Worm (Caenorhabditis elegans) whole organism, L4 larva: ENCODE measurements around the gene W02H5.2.

Experiments
- F10B5.3 ChIP-seq: sonication (generic microtip); optimal IDR thresholded peaks from 2 replicates; lab custom pipeline; 2016; ENCODE audit warnings: mild to moderate bottlenecking, missing genetic modification characterization, missing compliant biosample characterization
- F44E2.7 ChIP-seq: fragments of 200-800 bp; sonication (Bioruptor generic); IDR thresholded peaks from 2 replicates; pipeline ENCODE4 v2.1.2; 2022; ENCODE audit warnings: missing genetic modification characterization, missing compliant biosample characterization
- T20F7.1 ChIP-seq: fragments of 200-800 bp; sonication (Bioruptor generic); optimal IDR thresholded peaks from 2 replicates; lab custom pipeline; 2018; ENCODE audit warnings: mild to moderate bottlenecking, missing genetic modification characterization, missing compliant biosample characterization
- T26A8.4 ChIP-seq: fragments of 200-800 bp; sonication (Bioruptor generic); IDR thresholded peaks from 2 replicates; pipeline ENCODE4 v1.3.6; 2022; ENCODE audit warnings: missing genetic modification characterization, missing compliant biosample characterization
- Y48G9A.11 ChIP-seq: fragments of 200-800 bp; sonication (Bioruptor generic); IDR thresholded peaks from 2 replicates; pipeline ENCODE4 v1.3.6; 2022; ENCODE audit warnings: missing genetic modification reagents, missing genetic modification characterization, missing compliant biosample characterization
- Y5F2A.4 ChIP-seq: fragments of 200-800 bp; sonication (Bioruptor generic); optimal IDR thresholded peaks from 2 replicates; lab custom pipeline; 2018; ENCODE audit warnings: mild to moderate bottlenecking, missing genetic modification characterization, missing compliant biosample characterization
- Y75B8A.6 ChIP-seq: fragments of 200-800 bp; sonication (Bioruptor generic); IDR thresholded peaks from 2 replicates; pipeline ENCODE4 v1.3.6; 2022; ENCODE audit warnings: missing genetic modification reagents, missing genetic modification characterization, missing compliant biosample characterization
- ZK546.5 ChIP-seq, 2 experiments: sonication (generic microtip); optimal IDR thresholded peaks; 2 replicates each; lab custom pipeline; 2017; ENCODE audit warnings: missing biosample characterization in 2 of 2, missing genetic modification characterization in 2 of 2
- ama-1 ChIP-seq: fragments of 150-350 bp; optimal IDR thresholded peaks from 2 replicates; lab custom pipeline; 2014; ENCODE audit warnings: inconsistent platforms, mixed read lengths
- arid-1 ChIP-seq: fragments of 200-800 bp; sonication (Bioruptor generic); conservative IDR thresholded peaks from 2 replicates; pipeline ENCODE4 v1.3.6; 2022; ENCODE audit warnings: missing genetic modification reagents, missing genetic modification characterization, missing compliant biosample characterization
- attf-4 ChIP-seq: sonication (generic microtip); optimal IDR thresholded peaks from 3 replicates; lab custom pipeline; 2017; ENCODE audit warnings: missing biosample characterization, missing genetic modification characterization
- ceh-32 ChIP-seq: sonication (generic microtip); optimal IDR thresholded peaks from 2 replicates; lab custom pipeline; 2016; ENCODE audit warnings: mild to moderate bottlenecking, missing genetic modification characterization, missing compliant biosample characterization; ENCODE audit not compliant: poor library complexity
- ceh-44 ChIP-seq: fragments of 200-800 bp; sonication (Bioruptor generic); IDR thresholded peaks from 2 replicates; pipeline ENCODE4 v1.3.6; 2022; ENCODE audit warnings: missing genetic modification reagents, missing genetic modification characterization, missing compliant biosample characterization
- ceh-82 ChIP-seq: sonication (generic microtip); optimal IDR thresholded peaks from 2 replicates; lab custom pipeline; 2017; ENCODE audit warnings: missing biosample characterization, missing genetic modification characterization
- cey-2 ChIP-seq: sonication (generic microtip); optimal IDR thresholded peaks from 3 replicates; lab custom pipeline; 2017; ENCODE audit warnings: missing genetic modification characterization, mild to moderate bottlenecking, missing compliant biosample characterization, antibody characterized with exemption, borderline replicate concordance; ENCODE audit not compliant: insufficient read depth
- ctbp-1 ChIP-seq: fragments of 200-800 bp; sonication (Bioruptor generic); IDR thresholded peaks from 2 replicates; pipeline ENCODE4 v1.3.6; 2022; ENCODE audit warnings: missing genetic modification reagents, missing genetic modification characterization, missing compliant biosample characterization
- daf-16 ChIP-seq, 3 experiments: sonication (generic microtip); optimal IDR thresholded peaks; 2 replicates each; lab custom pipeline; 2016 to 2017; ENCODE audit warnings: missing genetic modification characterization in 3 of 3, missing genetic modification reagents in 3 of 3, mild to moderate bottlenecking in 2 of 3, missing compliant biosample characterization in 2 of 3, missing biosample characterization in 1 of 3, moderate library complexity in 1 of 3
- duxl-1 ChIP-seq: sonication (generic microtip); optimal IDR thresholded peaks from 2 replicates; lab custom pipeline; 2016; ENCODE audit warnings: mild to moderate bottlenecking, missing genetic modification characterization, moderate library complexity, missing compliant biosample characterization; ENCODE audit not compliant: poor library complexity
- egl-27 ChIP-seq: sonication (generic microtip); optimal IDR thresholded peaks from 3 replicates; lab custom pipeline; 2017; ENCODE audit warnings: missing biosample characterization, missing genetic modification reagents, missing genetic modification characterization
- egl-43 ChIP-seq: fragments of 200-800 bp; sonication (Bioruptor generic); IDR thresholded peaks from 2 replicates; pipeline ENCODE4 v1.3.6; 2022; ENCODE audit warnings: missing genetic modification reagents, missing genetic modification characterization, missing compliant biosample characterization
- hif-1 ChIP-seq, 2 experiments: sonication (generic microtip); optimal IDR thresholded peaks; 2 replicates each; lab custom pipeline; 2016 to 2017; ENCODE audit warnings: missing compliant biosample characterization in 2 of 2, missing genetic modification characterization in 2 of 2, missing genetic modification reagents in 2 of 2, missing genotype in 2 of 2, mild to moderate bottlenecking in 1 of 2
- hlh-11 ChIP-seq: fragments of 200-800 bp; sonication (Bioruptor generic); optimal IDR thresholded peaks from 2 replicates; lab custom pipeline; 2018; ENCODE audit warnings: mild to moderate bottlenecking, missing genetic modification characterization, missing compliant biosample characterization
- hlh-30 ChIP-seq: sonication (generic microtip); optimal IDR thresholded peaks from 2 replicates; lab custom pipeline; 2017; ENCODE audit warnings: antibody characterized with exemption, mild to moderate bottlenecking, missing genetic modification characterization, missing compliant biosample characterization; ENCODE audit not compliant: insufficient read depth
- hmg-1.1 ChIP-seq: fragments of 200-800 bp; sonication (Bioruptor generic); IDR thresholded peaks from 2 replicates; pipeline ENCODE4 v1.3.6; 2022; ENCODE audit warnings: missing genetic modification reagents, missing genetic modification characterization, missing compliant biosample characterization
- jun-1 ChIP-seq: fragments of 150-350 bp; optimal IDR thresholded peaks from 2 replicates; lab custom pipeline; 2014; ENCODE audit warnings: missing biosample characterization, missing genetic modification reagents, missing genetic modification characterization
- lin-1 ChIP-seq: fragments of 200-800 bp; sonication (Bioruptor generic); IDR thresholded peaks from 2 replicates; pipeline ENCODE4 v1.3.6; 2022; ENCODE audit warnings: missing genetic modification reagents, missing genetic modification characterization, missing compliant biosample characterization
- lin-29 ChIP-seq: fragments of 200-800 bp; sonication (Bioruptor generic); IDR thresholded peaks from 2 replicates; pipeline ENCODE4 v1.3.6; 2022; ENCODE audit warnings: missing genetic modification reagents, missing genetic modification characterization, missing compliant biosample characterization
- lin-39 ChIP-seq: fragments of 150-350 bp; optimal IDR thresholded peaks from 2 replicates; lab custom pipeline; 2014; ENCODE audit warnings: missing biosample characterization, missing genetic modification reagents, missing genetic modification characterization
- madf-5 ChIP-seq, 2 experiments: fragments of 200-800 bp; sonication (Bioruptor generic); IDR thresholded peaks; 2 replicates each; pipeline ENCODE4 v1.3.6; 2022; ENCODE audit warnings: missing compliant biosample characterization in 2 of 2, missing genetic modification characterization in 2 of 2
- mdl-1 ChIP-seq, 2 experiments: fragments of 150-350 bp in 1 of 2; sonication (generic microtip) in 1 of 2; optimal IDR thresholded peaks; 2 replicates each; lab custom pipeline; 2014 to 2017; ENCODE audit warnings: missing biosample characterization in 2 of 2, missing genetic modification characterization in 2 of 2
- mxl-2 ChIP-seq: fragments of 200-800 bp; sonication (Bioruptor generic); conservative IDR thresholded peaks from 2 replicates; pipeline ENCODE4 v1.3.6; 2022; ENCODE audit warnings: missing genetic modification reagents, missing genetic modification characterization, missing compliant biosample characterization
- mxl-3 ChIP-seq: fragments of 200-800 bp; sonication (Bioruptor generic); optimal IDR thresholded peaks from 2 replicates; lab custom pipeline; 2018; ENCODE audit warnings: mild to moderate bottlenecking, missing genetic modification characterization, missing compliant biosample characterization
- nhr-10 ChIP-seq: fragments of 150-350 bp; optimal IDR thresholded peaks from 2 replicates; lab custom pipeline; 2014; ENCODE audit warnings: missing biosample characterization, missing genetic modification characterization
- nhr-11 ChIP-seq: fragments of 150-350 bp; optimal IDR thresholded peaks from 2 replicates; lab custom pipeline; 2014; ENCODE audit warnings: missing biosample characterization, missing genetic modification characterization
- nhr-111 ChIP-seq: fragments of 200-800 bp; sonication (Bioruptor generic); optimal IDR thresholded peaks from 2 replicates; lab custom pipeline; 2018; ENCODE audit warnings: mild to moderate bottlenecking, missing genetic modification characterization, missing compliant biosample characterization
- nhr-25 ChIP-seq: sonication (generic microtip); optimal IDR thresholded peaks from 2 replicates; lab custom pipeline; 2017; ENCODE audit warnings: missing genetic modification characterization, mild to moderate bottlenecking, missing compliant biosample characterization, antibody characterized with exemption, moderate library complexity, borderline replicate concordance; ENCODE audit not compliant: insufficient read depth
- nhr-28 ChIP-seq: fragments of 150-350 bp; optimal IDR thresholded peaks from 2 replicates; lab custom pipeline; 2014; ENCODE audit warnings: missing biosample characterization, missing genetic modification characterization
- nhr-42 ChIP-seq: fragments of 200-800 bp; sonication (Bioruptor generic); IDR thresholded peaks from 2 replicates; pipeline ENCODE4 v1.3.6; 2022; ENCODE audit warnings: missing genetic modification characterization, missing compliant biosample characterization
- nhr-48 ChIP-seq: sonication (generic microtip); optimal IDR thresholded peaks from 2 replicates; lab custom pipeline; 2016; ENCODE audit warnings: mild to moderate bottlenecking, missing genetic modification characterization, missing compliant biosample characterization
- nhr-6 ChIP-seq: fragments of 150-350 bp; optimal IDR thresholded peaks from 2 replicates; lab custom pipeline; 2014; ENCODE audit warnings: missing biosample characterization, missing genetic modification characterization
- nhr-77 ChIP-seq: fragments of 150-350 bp; optimal IDR thresholded peaks from 2 replicates; lab custom pipeline; 2014; ENCODE audit warnings: missing biosample characterization, missing genetic modification characterization
- saeg-2 ChIP-seq: fragments of 200-800 bp; sonication (Bioruptor generic); IDR thresholded peaks from 2 replicates; pipeline ENCODE4 v1.3.6; 2022; ENCODE audit warnings: missing genetic modification reagents, missing genetic modification characterization, missing compliant biosample characterization
- sdz-12 ChIP-seq: fragments of 200-800 bp; sonication (Bioruptor generic); optimal IDR thresholded peaks from 2 replicates; lab custom pipeline; 2018; ENCODE audit warnings: mild to moderate bottlenecking, missing genetic modification characterization, missing compliant biosample characterization
- skn-1 ChIP-seq: fragments of 150-350 bp; optimal IDR thresholded peaks from 2 replicates; lab custom pipeline; 2014; ENCODE audit warnings: missing biosample characterization, missing genetic modification characterization
- snpc-4 ChIP-seq: fragments of 150-350 bp; optimal IDR thresholded peaks from 2 replicates; lab custom pipeline; 2014; ENCODE audit warnings: missing biosample characterization, missing genetic modification characterization
- tag-97 ChIP-seq: fragments of 200-800 bp; sonication (Bioruptor generic); IDR thresholded peaks from 2 replicates; pipeline ENCODE4 v1.3.6; 2022; ENCODE audit warnings: missing genetic modification characterization, missing compliant biosample characterization
- tra-1 ChIP-seq: fragments of 200-800 bp; sonication (Bioruptor generic); IDR thresholded peaks from 2 replicates; pipeline ENCODE4 v1.3.6; 2022; ENCODE audit warnings: missing genetic modification reagents, missing genetic modification characterization, missing compliant biosample characterization
- unc-39 ChIP-seq: sonication (generic microtip); optimal IDR thresholded peaks from 2 replicates; lab custom pipeline; 2017; ENCODE audit warnings: missing biosample characterization, missing genetic modification characterization
- zfp-2 ChIP-seq: sonication (generic microtip); optimal IDR thresholded peaks from 2 replicates; lab custom pipeline; 2016; ENCODE audit warnings: mild to moderate bottlenecking, missing genetic modification characterization, missing compliant biosample characterization
- zfp-3 ChIP-seq: fragments of 200-800 bp; sonication (Bioruptor generic); conservative IDR thresholded peaks from 2 replicates; pipeline ENCODE4 v1.3.6; 2022; ENCODE audit warnings: missing genetic modification reagents, missing genetic modification characterization, missing compliant biosample characterization

W02H5.2 gene

ce11 chrV:2638545-2638944, 590 bp upstream of the W02H5.2 start, which contains the start of gene W02H5.19:
W02H5.19 (plus strand) TSS chrV:2638890.
- TF ChIP-seq egl-27 (tag; lab: Kevin White, UChicago) (no peak), mdl-1 (tag; optimal IDR thresholded peaks at IDR 0.05; lab: Kevin White, UChicago) (no peak), Y75B8A.6 (GFP tag; lab: Robert Waterston, UW) (no peak), nhr-10 (tag; lab: Kevin White, UChicago) (no peak), snpc-4 (tag; lab: Kevin White, UChicago) (no peak), nhr-42 (no peak), hlh-11 (tag; lab: Kevin White, UChicago) (peak; percentile 65), arid-1 (GFP tag; lab: Robert Waterston, UW) (0 out of 2 replicates have a peak, but pooled peaks have one; percentile 19), nhr-25 (no peak), madf-5 (GFP tag; IDR thresholded peaks at IDR 0.05; lab: Robert Waterston, UW) (no peak), lin-39 (tag; lab: Kevin White, UChicago) (no peak), nhr-48 (tag; lab: Kevin White, UChicago) (peak; percentile 2), zfp-3 (0 out of 2 replicates have a peak, but pooled peaks have one; percentile 45), F44E2.7 (GFP tag; lab: Robert Waterston, UW) (no peak), mxl-2 (GFP tag; lab: Robert Waterston, UW) (no peak), zfp-2 (tag; lab: Kevin White, UChicago) (no peak), jun-1 (no peak), cey-2 (tag; lab: Kevin White, UChicago) (no peak), T26A8.4 (GFP tag; lab: Robert Waterston, UW) (0 out of 2 replicates have a peak, but pooled peaks have one; percentile 30), Y48G9A.11 (GFP tag; lab: Robert Waterston, UW) (peak; percentile 61; the same call in 1 of the 2 replicates), lin-1 (no peak), attf-4 (tag; lab: Kevin White, UChicago) (no peak), ceh-44 (GFP tag; lab: Robert Waterston, UW) (0 out of 2 replicates have a peak, but pooled peaks have one; percentile 22), saeg-2 (no peak), nhr-28 (peak; percentile 27), duxl-1 (tag; lab: Kevin White, UChicago) (peak; percentile 90), hlh-30 (tag; lab: Kevin White, UChicago) (peak; percentile 46), hmg-1.1 (GFP tag; lab: Robert Waterston, UW) (no peak), nhr-77 (tag; lab: Kevin White, UChicago) (no peak), F10B5.3 (tag; lab: Kevin White, UChicago) (peak; percentile 67), mxl-3 (GFP tag; lab: Kevin White, UChicago) (peak; percentile 30), tag-97 (0 out of 2 replicates have a peak, but pooled peaks have one; percentile 56), Y5F2A.4 (GFP tag; lab: Kevin White, UChicago) (no peak), unc-39 (no peak), sdz-12 (GFP tag; lab: Kevin White, UChicago) (no peak), skn-1 (tag; lab: Kevin White, UChicago) (no peak), ZK546.5 (tag; optimal IDR thresholded peaks at IDR 0.05; lab: Kevin White, UChicago) (no peak), ctbp-1 (GFP tag; lab: Robert Waterston, UW) (no peak), daf-16 (GFP tag; optimal IDR thresholded peaks at IDR 0.05; lab: Kevin White, UChicago) (peak; percentile 15 to 28), daf-16 (tag; optimal IDR thresholded peaks at IDR 0.05; lab: Kevin White, UChicago) (peak; percentile 52), nhr-111 (GFP tag; lab: Kevin White, UChicago) (no peak), hif-1 (tag; optimal IDR thresholded peaks at IDR 0.05; lab: Kevin White, UChicago) (peak in 1 of 2 experiments; percentile 91), ama-1 (lab: Kevin White, UChicago) (no peak), lin-29 (no peak), egl-43 (no peak), T20F7.1 (GFP tag; lab: Kevin White, UChicago) (no peak), nhr-6 (tag; lab: Kevin White, UChicago) (peak; percentile 27), tra-1 (GFP tag; lab: Robert Waterston, UW) (no peak), ceh-82 (tag; lab: Kevin White, UChicago) (no peak), ceh-32 (tag; lab: Kevin White, UChicago) (no peak), nhr-11 (tag; lab: Kevin White, UChicago) (no peak)
